Worm (Caenorhabditis elegans) whole organism, L1 larva: ENCODE measurements around the gene chil-10.

ENCODE experiments used
- C16A3.4 ChIP-seq: fragments of 150-350 bp; optimal IDR thresholded peaks from 2 replicates; lab custom pipeline; 2014; ENCODE audit warnings: missing biosample characterization, missing genetic modification characterization
- C34B4.2 ChIP-seq: sonication (generic microtip); optimal IDR thresholded peaks from 2 replicates; lab custom pipeline; 2017; ENCODE audit warnings: mild to moderate bottlenecking, missing genetic modification characterization, missing compliant biosample characterization
- aha-1 ChIP-seq: fragments of 150-350 bp; optimal IDR thresholded peaks from 2 replicates; lab custom pipeline; 2014; ENCODE audit warnings: missing biosample characterization, missing genetic modification characterization
- ceh-63 ChIP-seq: fragments of 200-800 bp; sonication (Bioruptor generic); optimal IDR thresholded peaks from 2 replicates; lab custom pipeline; 2018; ENCODE audit warnings: mild to moderate bottlenecking, missing genetic modification characterization, missing compliant biosample characterization
- ceh-8 ChIP-seq: fragments of 200-800 bp; sonication (Bioruptor generic); optimal IDR thresholded peaks from 2 replicates; lab custom pipeline; 2018; ENCODE audit warnings: mild to moderate bottlenecking, missing genetic modification characterization, moderate library complexity, missing compliant biosample characterization
- ceh-82 ChIP-seq, 3 experiments: fragments of 150-350 bp in 1 of 3; sonication (generic microtip) in 2 of 3; optimal IDR thresholded peaks; 2 replicates each; lab custom pipeline; 2014 to 2017; ENCODE audit warnings: missing biosample characterization in 3 of 3, missing genetic modification characterization in 3 of 3
- ces-1 ChIP-seq: fragments of 150-350 bp; optimal IDR thresholded peaks from 2 replicates; lab custom pipeline; 2014; ENCODE audit warnings: missing biosample characterization, missing genetic modification reagents, missing genetic modification characterization
- dpl-1 ChIP-seq, 3 experiments: fragments of 150-350 bp in 2 of 3; sonication (generic microtip) in 1 of 3; optimal IDR thresholded peaks; 2 replicates each; lab custom pipeline; 2014 to 2017; ENCODE audit warnings: missing biosample characterization in 3 of 3, missing genetic modification characterization in 3 of 3, missing genetic modification reagents in 3 of 3
- dsc-1 ChIP-seq: sonication (generic microtip); optimal IDR thresholded peaks from 2 replicates; lab custom pipeline; 2016; ENCODE audit warnings: mild to moderate bottlenecking, missing genetic modification characterization, missing compliant biosample characterization
- efl-1 ChIP-seq, 4 experiments: fragments of 150-350 bp; optimal IDR thresholded peaks in 3 of 4; peaks in 1 of 4; 1 replicate in 1 of 4; 2 replicates in 3 of 4; lab custom pipeline; 2014; ENCODE audit warnings: missing biosample characterization in 2 of 4, missing genetic modification characterization in 2 of 4, missing genetic modification reagents in 2 of 4
- efl-3 ChIP-seq: fragments of 200-800 bp; sonication (Bioruptor generic); optimal IDR thresholded peaks from 2 replicates; lab custom pipeline; 2018; ENCODE audit warnings: mild to moderate bottlenecking, missing genetic modification characterization, missing compliant biosample characterization
- egl-13 ChIP-seq: sonication (generic microtip); optimal IDR thresholded peaks from 2 replicates; lab custom pipeline; 2016; ENCODE audit warnings: missing genotype, missing genetic modification reagents, missing genetic modification characterization, missing compliant biosample characterization
- elt-2 ChIP-seq: sonication (generic microtip); optimal IDR thresholded peaks from 2 replicates; lab custom pipeline; 2016; ENCODE audit warnings: missing genetic modification characterization, mild to moderate bottlenecking, inconsistent platforms, missing compliant biosample characterization, missing genetic modification reagents
- ets-5 ChIP-seq: fragments of 200-800 bp; sonication (Bioruptor generic); IDR thresholded peaks from 2 replicates; pipeline ENCODE4 v1.3.6; 2022; ENCODE audit warnings: missing genetic modification characterization, missing compliant biosample characterization
- fkh-4 ChIP-seq: sonication (generic microtip); optimal IDR thresholded peaks from 2 replicates; lab custom pipeline; 2016; ENCODE audit warnings: missing compliant biosample characterization, missing genetic modification characterization, borderline replicate concordance
- fkh-8 ChIP-seq: sonication (generic microtip); optimal IDR thresholded peaks from 2 replicates; lab custom pipeline; 2016; ENCODE audit warnings: mild to moderate bottlenecking, missing genetic modification characterization, missing compliant biosample characterization
- fos-1 ChIP-seq: fragments of 150-350 bp; optimal IDR thresholded peaks from 2 replicates; lab custom pipeline; 2014; ENCODE audit warnings: missing biosample characterization, missing genetic modification characterization
- hlh-17 ChIP-seq: fragments of 200-800 bp; sonication (Bioruptor generic); optimal IDR thresholded peaks from 2 replicates; lab custom pipeline; 2018; ENCODE audit warnings: missing genetic modification characterization, mild to moderate bottlenecking, missing compliant biosample characterization, moderate library complexity, borderline replicate concordance
- hlh-4 ChIP-seq: sonication (generic microtip); optimal IDR thresholded peaks from 2 replicates; lab custom pipeline; 2016; ENCODE audit warnings: mild to moderate bottlenecking, missing genetic modification characterization, missing compliant biosample characterization
- irx-1 ChIP-seq: sonication (generic microtip); optimal IDR thresholded peaks from 2 replicates; lab custom pipeline; 2016; ENCODE audit warnings: missing genetic modification characterization, missing compliant biosample characterization
- isw-1 ChIP-seq: fragments of 200-800 bp; sonication (Bioruptor generic); IDR thresholded peaks from 2 replicates; pipeline ENCODE4 v1.3.6; 2022; ENCODE audit warnings: missing genetic modification characterization, missing compliant biosample characterization
- jun-1 ChIP-seq: fragments of 150-350 bp; optimal IDR thresholded peaks from 2 replicates; lab custom pipeline; 2014; ENCODE audit warnings: missing biosample characterization, missing genetic modification reagents, missing genetic modification characterization
- lin-13 ChIP-seq: fragments of 150-350 bp; optimal IDR thresholded peaks from 2 replicates; lab custom pipeline; 2014; ENCODE audit warnings: missing biosample characterization, missing genetic modification reagents, missing genetic modification characterization
- lin-15B ChIP-seq: fragments of 150-350 bp; sonication (generic microtip); optimal IDR thresholded peaks from 3 replicates; lab custom pipeline; 2014; ENCODE audit warnings: missing biosample characterization, missing genetic modification characterization
- lin-35 ChIP-seq, 2 experiments: fragments of 150-350 bp; optimal IDR thresholded peaks; 2 replicates each; lab custom pipeline; 2014; ENCODE audit warnings: missing biosample characterization in 2 of 2, missing genetic modification characterization in 2 of 2, missing genetic modification reagents in 2 of 2
- lin-39 ChIP-seq: fragments of 150-350 bp; optimal IDR thresholded peaks from 2 replicates; lab custom pipeline; 2014; ENCODE audit warnings: missing biosample characterization, missing genetic modification reagents, missing genetic modification characterization
- lir-3 ChIP-seq: sonication (generic microtip); optimal IDR thresholded peaks from 2 replicates; lab custom pipeline; 2016; ENCODE audit warnings: mild to moderate bottlenecking, missing genetic modification characterization, moderate library complexity, missing compliant biosample characterization; ENCODE audit not compliant: poor library complexity
- lsy-2 ChIP-seq, 2 experiments: fragments of 150-350 bp; optimal IDR thresholded peaks; 2 replicates each; lab custom pipeline; 2014; ENCODE audit warnings: missing biosample characterization in 2 of 2, missing genetic modification characterization in 2 of 2
- mep-1 ChIP-seq: fragments of 150-350 bp; optimal IDR thresholded peaks from 2 replicates; lab custom pipeline; 2014; ENCODE audit warnings: missing biosample characterization, missing genetic modification characterization
- nhr-12 ChIP-seq: sonication (generic microtip); optimal IDR thresholded peaks from 2 replicates; lab custom pipeline; 2017; ENCODE audit warnings: missing biosample characterization, missing genetic modification characterization
- nhr-19 ChIP-seq: fragments of 200-800 bp; sonication (Bioruptor generic); conservative IDR thresholded peaks from 2 replicates; pipeline ENCODE4 v1.3.6; 2022; ENCODE audit warnings: missing genetic modification characterization, missing compliant biosample characterization
- nhr-20 ChIP-seq: sonication (generic microtip); optimal IDR thresholded peaks from 2 replicates; lab custom pipeline; 2016; ENCODE audit warnings: mild to moderate bottlenecking, missing genetic modification characterization, missing compliant biosample characterization
- nhr-237 ChIP-seq: fragments of 150-350 bp; optimal IDR thresholded peaks from 2 replicates; lab custom pipeline; 2014; ENCODE audit warnings: missing biosample characterization, missing genetic modification characterization
- nhr-71 ChIP-seq: sonication (generic microtip); optimal IDR thresholded peaks from 2 replicates; lab custom pipeline; 2016; ENCODE audit warnings: mild to moderate bottlenecking, missing genetic modification characterization, moderate library complexity, missing compliant biosample characterization
- nhr-76 ChIP-seq: sonication (generic microtip); optimal IDR thresholded peaks from 2 replicates; lab custom pipeline; 2017; ENCODE audit warnings: missing biosample characterization, missing genetic modification characterization
- nhr-77 ChIP-seq: fragments of 150-350 bp; optimal IDR thresholded peaks from 2 replicates; lab custom pipeline; 2014; ENCODE audit warnings: missing biosample characterization, missing genetic modification characterization
- nhr-90 ChIP-seq: sonication (generic microtip); optimal IDR thresholded peaks from 2 replicates; lab custom pipeline; 2016; ENCODE audit warnings: mild to moderate bottlenecking, missing genetic modification characterization, missing compliant biosample characterization; ENCODE audit not compliant: poor library complexity
- pax-3 ChIP-seq: fragments of 200-800 bp; sonication (Bioruptor generic); optimal IDR thresholded peaks from 2 replicates; lab custom pipeline; 2018; ENCODE audit warnings: mild to moderate bottlenecking, missing genetic modification characterization, moderate library complexity, missing compliant biosample characterization
- pqm-1 ChIP-seq: sonication (generic microtip); optimal IDR thresholded peaks from 3 replicates; lab custom pipeline; 2017; ENCODE audit warnings: missing biosample characterization, missing genetic modification characterization
- rnt-1 ChIP-seq: sonication (generic microtip); optimal IDR thresholded peaks from 2 replicates; lab custom pipeline; 2016; ENCODE audit warnings: mild to moderate bottlenecking, missing genetic modification characterization, moderate library complexity, missing compliant biosample characterization
- snu-23 ChIP-seq: sonication (generic microtip); optimal IDR thresholded peaks from 2 replicates; lab custom pipeline; 2016; ENCODE audit warnings: missing genetic modification characterization, missing compliant biosample characterization
- sox-4 ChIP-seq: sonication (generic microtip); optimal IDR thresholded peaks from 2 replicates; lab custom pipeline; 2016; ENCODE audit warnings: missing genetic modification characterization, missing compliant biosample characterization
- sptf-1 ChIP-seq: fragments of 150-350 bp; optimal IDR thresholded peaks from 2 replicates; lab custom pipeline; 2014; ENCODE audit warnings: missing biosample characterization, missing genetic modification characterization
- sup-37 ChIP-seq: fragments of 200-800 bp; sonication (Bioruptor generic); optimal IDR thresholded peaks from 2 replicates; lab custom pipeline; 2018; ENCODE audit warnings: mild to moderate bottlenecking, missing genetic modification characterization, missing compliant biosample characterization
- tbx-2 ChIP-seq: sonication (generic microtip); optimal IDR thresholded peaks from 2 replicates; lab custom pipeline; 2016; ENCODE audit warnings: missing genetic modification characterization, missing compliant biosample characterization
- tlp-1 ChIP-seq: fragments of 150-350 bp; optimal IDR thresholded peaks from 2 replicates; lab custom pipeline; 2014; ENCODE audit warnings: missing biosample characterization, missing genetic modification characterization
- unc-130 ChIP-seq: fragments of 150-350 bp; optimal IDR thresholded peaks from 2 replicates; lab custom pipeline; 2017; ENCODE audit warnings: missing biosample characterization, missing genetic modification characterization, inconsistent platforms
- unc-30 ChIP-seq: sonication (generic microtip); optimal IDR thresholded peaks from 2 replicates; lab custom pipeline; 2017; ENCODE audit warnings: missing biosample characterization, missing genetic modification characterization
- unc-98 ChIP-seq: fragments of 200-800 bp; sonication (Bioruptor generic); IDR thresholded peaks from 2 replicates; pipeline ENCODE4 v1.3.6; 2022; ENCODE audit warnings: missing genetic modification characterization, missing compliant biosample characterization
- zag-1 ChIP-seq: fragments of 150-350 bp; optimal IDR thresholded peaks from 2 replicates; lab custom pipeline; 2014; ENCODE audit warnings: missing biosample characterization, missing genetic modification characterization
- ztf-11 ChIP-seq, 2 experiments: sonication (generic microtip); optimal IDR thresholded peaks; 2 replicates each; lab custom pipeline; 2016 to 2017; ENCODE audit warnings: missing genetic modification characterization in 2 of 2, missing biosample characterization in 1 of 2, missing compliant biosample characterization in 1 of 2

The chil-10 gene

ce11 chrX:992650-993403, 35.1 kb downstream of the chil-10 start (continued):
- TF ChIP-seq lin-39 = no peak
- TF ChIP-seq ztf-11 (tag; optimal IDR thresholded peaks at IDR 0.05; lab: Kevin White, UChicago) = peak in 1 of 2 experiments; percentile 63
- peak; percentile 71 for TF ChIP-seq snu-23 (GFP tag; lab: Kevin White, UChicago)
- TF ChIP-seq nhr-71 = peak; percentile 84
- no peak for TF ChIP-seq lin-15B (tag; lab: Kevin White, UChicago)
- peak; percentile 41 for TF ChIP-seq isw-1
- TF ChIP-seq unc-98 = no peak
- no peak for TF ChIP-seq hlh-4
- TF ChIP-seq ceh-8 (GFP tag; lab: Kevin White, UChicago) = no peak
- TF ChIP-seq jun-1 (tag; lab: Kevin White, UChicago) = peak; percentile 40
- TF ChIP-seq sup-37 = no peak
- TF ChIP-seq efl-1 (optimal IDR thresholded peaks at IDR 0.05; lab: Kevin White, UChicago) = peak; percentile 5 to 29
- TF ChIP-seq efl-1 (GFP tag; optimal IDR thresholded peaks at IDR 0.05 in 1 of 2; lab: Kevin White, UChicago) = peak in 1 of 2 experiments; percentile 79
- no peak for TF ChIP-seq nhr-76 (tag; lab: Kevin White, UChicago)
- peak; percentile 26 for TF ChIP-seq rnt-1 (tag; lab: Kevin White, UChicago)
- no peak for TF ChIP-seq ces-1 (GFP tag; lab: Kevin White, UChicago)
- TF ChIP-seq zag-1 (tag; lab: Kevin White, UChicago) = no peak
- TF ChIP-seq fos-1 = no peak
- peak; percentile 23 for TF ChIP-seq irx-1 (tag; lab: Kevin White, UChicago)
- no peak for TF ChIP-seq tlp-1
- peak in 1 of 2 experiments; percentile 24 for TF ChIP-seq lin-35 (GFP tag; optimal IDR thresholded peaks at IDR 0.05; lab: Kevin White, UChicago)
- TF ChIP-seq nhr-19 (GFP tag; lab: Robert Waterston, UW) = peak; percentile 33
- peak; percentile 76 for TF ChIP-seq tbx-2 (tag; lab: Kevin White, UChicago)
- no peak for TF ChIP-seq pqm-1 (tag; lab: Kevin White, UChicago)
- no peak for TF ChIP-seq C34B4.2 (tag; lab: Kevin White, UChicago)
- no peak for TF ChIP-seq nhr-77 (tag; lab: Kevin White, UChicago)
- TF ChIP-seq aha-1 (tag; lab: Kevin White, UChicago) = no peak
- TF ChIP-seq nhr-20 (tag; lab: Kevin White, UChicago) = peak; percentile 3
- TF ChIP-seq sox-4 (tag; lab: Kevin White, UChicago) = peak; percentile 70
- no peak for TF ChIP-seq sptf-1 (tag; lab: Kevin White, UChicago)
- peak; percentile 7 for TF ChIP-seq C16A3.4 (tag; lab: Kevin White, UChicago)
- no peak for TF ChIP-seq ceh-63 (GFP tag; lab: Kevin White, UChicago)
- TF ChIP-seq nhr-237 = no peak
- TF ChIP-seq nhr-12 (tag; lab: Kevin White, UChicago) = no peak
- TF ChIP-seq ets-5 (GFP tag; lab: Robert Waterston, UW) = no peak
- peak in 1 of 3 experiments; percentile 13 for TF ChIP-seq dpl-1 (GFP tag; optimal IDR thresholded peaks at IDR 0.05; lab: Kevin White, UChicago)
- TF ChIP-seq fkh-4 (tag; lab: Kevin White, UChicago) = no peak
- TF ChIP-seq efl-3 (GFP tag; lab: Kevin White, UChicago) = no peak
- no peak for TF ChIP-seq elt-2 (tag; lab: Kevin White, UChicago)
- no peak for TF ChIP-seq unc-130
- TF ChIP-seq unc-30 (tag; lab: Kevin White, UChicago) = no peak
- peak; percentile 44 for TF ChIP-seq mep-1 (tag; lab: Kevin White, UChicago)
- peak; percentile 57 to 71 (median 63) for TF ChIP-seq ceh-82 (tag; optimal IDR thresholded peaks at IDR 0.05; lab: Kevin White, UChicago)
- peak; percentile 88 for TF ChIP-seq egl-13 (tag; lab: Kevin White, UChicago)
- peak; percentile 58 for TF ChIP-seq pax-3
- TF ChIP-seq fkh-8 (tag; lab: Kevin White, UChicago) = peak; percentile 87
- no peak for TF ChIP-seq lir-3 (tag; lab: Kevin White, UChicago)
- TF ChIP-seq lin-13 (GFP tag; lab: Kevin White, UChicago) = no peak
- TF ChIP-seq hlh-17 (GFP tag; lab: Kevin White, UChicago) = no peak
- TF ChIP-seq dsc-1 (tag; lab: Kevin White, UChicago) = peak; percentile 78
- no peak for TF ChIP-seq nhr-90
- peak; percentile 38 to 40 for TF ChIP-seq lsy-2 (tag; optimal IDR thresholded peaks at IDR 0.05; lab: Kevin White, UChicago)
